Fruit fly (Drosophila melanogaster) whole organism, prepupa: ENCODE data around the gene CG5446.

ENCODE experiments used
- CG10631 ChIP-seq: fragments of 200-800 bp; sonication (Bioruptor generic); optimal IDR thresholded peaks from 2 replicates; lab custom pipeline; 2016; ENCODE audit warnings: missing biosample characterization, missing genetic modification characterization
- CG10669 ChIP-seq: fragments of 200-800 bp; sonication (Bioruptor generic); optimal IDR thresholded peaks from 3 replicates; lab custom pipeline; 2018; ENCODE audit warnings: missing biosample characterization, mild to moderate bottlenecking, missing genetic modification characterization, moderate library complexity
- CG11762 ChIP-seq: fragments of 200-800 bp; sonication (Bioruptor generic); optimal IDR thresholded peaks from 3 replicates; lab custom pipeline; 2016; ENCODE audit warnings: missing biosample characterization, missing genetic modification characterization; ENCODE audit not compliant: insufficient read depth
- CG11902 ChIP-seq: fragments of 200-800 bp; sonication (Bioruptor generic); optimal IDR thresholded peaks from 3 replicates; lab custom pipeline; 2016; ENCODE audit warnings: missing biosample characterization, missing genetic modification characterization
- CG1621 ChIP-seq: fragments of 200-800 bp; sonication (Bioruptor generic); optimal IDR thresholded peaks from 3 replicates; lab custom pipeline; 2018; ENCODE audit warnings: missing biosample characterization, mild to moderate bottlenecking, missing genetic modification characterization
- CG32006 ChIP-seq: fragments of 200-800 bp; sonication (Bioruptor generic); optimal IDR thresholded peaks from 3 replicates; lab custom pipeline; 2017; ENCODE audit warnings: missing biosample characterization, mild to moderate bottlenecking, missing genetic modification characterization
- CG34406 ChIP-seq: fragments of 200-800 bp; sonication (Bioruptor generic); optimal IDR thresholded peaks from 3 replicates; lab custom pipeline; 2016; ENCODE audit warnings: missing biosample characterization, missing genetic modification characterization
- CG3919 ChIP-seq: fragments of 200-800 bp; sonication (Bioruptor generic); optimal IDR thresholded peaks from 3 replicates; lab custom pipeline; 2016; ENCODE audit warnings: missing biosample characterization, missing genetic modification characterization
- CG6163 ChIP-seq: fragments of 200-800 bp; sonication (Bioruptor generic); IDR thresholded peaks from 3 replicates; pipeline ENCODE4 v1.3.6; 2022; ENCODE audit warnings: missing biosample characterization, missing genetic modification characterization
- CG6276 ChIP-seq: fragments of 200-800 bp; sonication (Bioruptor generic); optimal IDR thresholded peaks from 2 replicates; lab custom pipeline; 2017; ENCODE audit warnings: missing biosample characterization, mild to moderate bottlenecking, missing genetic modification characterization
- CG7368 ChIP-seq: fragments of 200-800 bp; sonication (Bioruptor generic); optimal IDR thresholded peaks from 3 replicates; lab custom pipeline; 2016; ENCODE audit warnings: missing biosample characterization, missing genetic modification characterization
- Eip75B ChIP-seq: fragments of 200-800 bp; sonication (Bioruptor generic); optimal IDR thresholded peaks from 3 replicates; lab custom pipeline; 2016; ENCODE audit warnings: missing biosample characterization, missing genetic modification characterization
- Eip93F ChIP-seq: fragments of 200-800 bp; sonication (Bioruptor generic); optimal IDR thresholded peaks from 2 replicates; lab custom pipeline; 2016; ENCODE audit warnings: missing biosample characterization, mild to moderate bottlenecking, missing genetic modification characterization
- Ets21C ChIP-seq: fragments of 200-800 bp; sonication (Bioruptor generic); optimal IDR thresholded peaks from 3 replicates; lab custom pipeline; 2016; ENCODE audit warnings: missing biosample characterization, missing genetic modification characterization
- Ets96B ChIP-seq: fragments of 200-800 bp; optimal IDR thresholded peaks from 2 replicates; lab custom pipeline; 2019; ENCODE audit warnings: missing biosample characterization, mild to moderate bottlenecking, missing genetic modification characterization, moderate library complexity
- Hr38 ChIP-seq: sonication (Bioruptor generic); optimal IDR thresholded peaks from 2 replicates; lab custom pipeline; 2016; ENCODE audit warnings: missing biosample characterization, missing genetic modification characterization
- Hr39 ChIP-seq: fragments of 200-800 bp; sonication (Bioruptor generic); optimal IDR thresholded peaks from 2 replicates; lab custom pipeline; 2016; ENCODE audit warnings: missing biosample characterization, missing genetic modification characterization
- Hr4 ChIP-seq: fragments of 200-800 bp; sonication (Bioruptor generic); optimal IDR thresholded peaks from 3 replicates; lab custom pipeline; 2016; ENCODE audit warnings: missing biosample characterization, missing genetic modification characterization
- Lpt ChIP-seq: fragments of 200-800 bp; sonication (Bioruptor generic); optimal IDR thresholded peaks from 3 replicates; lab custom pipeline; 2016; ENCODE audit warnings: missing biosample characterization, missing genetic modification characterization
- Sox102F ChIP-seq: fragments of 200-800 bp; sonication (Bioruptor generic); optimal IDR thresholded peaks from 2 replicates; lab custom pipeline; 2016; ENCODE audit warnings: missing biosample characterization, mild to moderate bottlenecking, missing genetic modification characterization
- Sox14 ChIP-seq: fragments of 200-800 bp; sonication (Bioruptor generic); optimal IDR thresholded peaks from 3 replicates; lab custom pipeline; 2016; ENCODE audit warnings: missing biosample characterization, missing genetic modification characterization
- Sox15 ChIP-seq: fragments of 200-800 bp; sonication (Bioruptor generic); optimal IDR thresholded peaks from 3 replicates; lab custom pipeline; 2016; ENCODE audit warnings: missing biosample characterization, missing genetic modification characterization
- dsx ChIP-seq: fragments of 200-800 bp; optimal IDR thresholded peaks from 3 replicates; lab custom pipeline; 2019; ENCODE audit warnings: missing biosample characterization, mild to moderate bottlenecking, missing genetic modification characterization, moderate library complexity; ENCODE audit not compliant: poor library complexity, severe bottlenecking
- eg ChIP-seq: fragments of 200-800 bp; sonication (Bioruptor generic); IDR thresholded peaks from 3 replicates; pipeline ENCODE4 v1.3.6; 2022; ENCODE audit warnings: missing biosample characterization, missing genetic modification characterization
- esn ChIP-seq: fragments of 200-800 bp; sonication (Bioruptor generic); optimal IDR thresholded peaks from 2 replicates; lab custom pipeline; 2016; ENCODE audit warnings: missing biosample characterization, mild to moderate bottlenecking, missing genetic modification characterization, moderate library complexity
- fd85E ChIP-seq: fragments of 200-800 bp; sonication (Bioruptor generic); optimal IDR thresholded peaks from 3 replicates; lab custom pipeline; 2016; ENCODE audit warnings: missing biosample characterization, missing genetic modification characterization
- lz ChIP-seq: fragments of 200-800 bp; sonication (Bioruptor generic); optimal IDR thresholded peaks from 3 replicates; lab custom pipeline; 2016; ENCODE audit warnings: missing biosample characterization, missing genetic modification characterization
- net ChIP-seq: fragments of 200-800 bp; sonication (Bioruptor generic); optimal IDR thresholded peaks from 3 replicates; lab custom pipeline; 2016; ENCODE audit warnings: missing biosample characterization, missing genetic modification characterization
- pdm3 ChIP-seq: fragments of 200-800 bp; sonication (Bioruptor generic); optimal IDR thresholded peaks from 3 replicates; lab custom pipeline; 2016; ENCODE audit warnings: missing biosample characterization, missing genetic modification characterization
- salr ChIP-seq, 2 experiments: fragments of 200-800 bp; sonication (Bioruptor generic); optimal IDR thresholded peaks; 3 replicates each; lab custom pipeline; 2016 to 2018; ENCODE audit warnings: missing biosample characterization in 2 of 2, missing genetic modification characterization in 2 of 2, mild to moderate bottlenecking in 1 of 2
- ss ChIP-seq, 2 experiments: fragments of 200-800 bp; sonication (Bioruptor generic); optimal IDR thresholded peaks; 2 replicates in 1 of 2; 3 replicates in 1 of 2; lab custom pipeline; 2017 to 2018; ENCODE audit warnings: mild to moderate bottlenecking in 2 of 2, missing biosample characterization in 2 of 2, missing genetic modification characterization in 2 of 2, moderate library complexity in 1 of 2
- svp ChIP-seq: fragments of 200-800 bp; sonication (Bioruptor generic); peaks from one replicate; lab custom pipeline; 2016; ENCODE audit warnings: missing biosample characterization, missing genetic modification characterization
- topi ChIP-seq: fragments of 200-800 bp; sonication (Bioruptor generic); optimal IDR thresholded peaks from 3 replicates; lab custom pipeline; 2016; ENCODE audit warnings: missing biosample characterization, missing genetic modification characterization
- vri ChIP-seq: fragments of 200-800 bp; sonication (Bioruptor generic); optimal IDR thresholded peaks from 3 replicates; lab custom pipeline; 2016; ENCODE audit warnings: missing biosample characterization, mild to moderate bottlenecking, missing genetic modification characterization

The CG5446 gene

dm6 chr2L:12455750-12456149 is 28.2 kb upstream of the CG5446 start:
- TF ChIP-seq Ets96B (tag; lab: Kevin White, UChicago) (no peak), ss (GFP tag; optimal IDR thresholded peaks at IDR 0.05; lab: Kevin White, UChicago) (no peak), Hr39 (no peak)

DNA sequence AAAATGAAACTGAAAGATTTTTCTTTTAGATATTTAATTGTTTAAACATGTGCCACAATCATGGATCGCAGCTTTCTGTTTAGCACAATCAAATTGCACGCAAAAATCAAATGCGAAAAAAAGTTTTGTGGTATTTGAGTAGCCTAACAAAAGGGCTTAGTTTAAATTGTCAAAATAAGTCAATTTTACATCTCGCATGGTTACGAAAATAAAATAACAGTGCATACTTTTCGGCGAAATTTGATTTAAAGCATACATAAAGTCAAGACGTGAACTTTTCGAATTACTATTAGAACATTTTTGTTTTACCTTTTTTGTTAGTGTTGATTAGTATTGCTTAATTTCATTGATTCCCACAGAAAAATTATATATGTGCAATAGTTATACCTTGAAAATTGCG is 27.5 kb upstream of the CG5446 start:
- TF ChIP-seq svp (GFP tag; lab: Kevin White, UChicago) (peak; percentile 0), CG11762 (GFP tag; lab: Kevin White, UChicago) (no peak)
- TF ChIP-seq, all 60 proteins: peak for 1

dm6 chr2L:12453192-12453800 is 25.8 kb upstream of the CG5446 start, which contains the start of gene CG5418:
Gene CG5418, minus strand, starts transcription at chr2L:12453242.
- TF ChIP-seq vri (GFP tag; lab: Kevin White, UChicago) (no peak), Hr4 (GFP tag; lab: Kevin White, UChicago) (no peak), dsx (GFP tag; lab: Kevin White, UChicago) (no peak), CG6163 (no peak), salr (GFP tag; optimal IDR thresholded peaks at IDR 0.05; lab: Kevin White, UChicago) (no peak), topi (GFP tag; lab: Kevin White, UChicago) (no peak), svp (GFP tag; lab: Kevin White, UChicago) (no peak), esn (no peak), Eip75B (GFP tag; lab: Kevin White, UChicago) (no peak), CG6276 (GFP tag; lab: Kevin White, UChicago) (no peak), CG1621 (tag; lab: Kevin White, UChicago) (no peak), pdm3 (GFP tag; lab: Kevin White, UChicago) (no peak), Sox14 (no peak), CG10669 (no peak), Sox102F (GFP tag; lab: Kevin White, UChicago) (no peak), fd85E (GFP tag; lab: Kevin White, UChicago) (no peak), net (GFP tag; lab: Kevin White, UChicago) (no peak), lz (no peak), Ets96B (tag; lab: Kevin White, UChicago) (no peak)

DNA sequence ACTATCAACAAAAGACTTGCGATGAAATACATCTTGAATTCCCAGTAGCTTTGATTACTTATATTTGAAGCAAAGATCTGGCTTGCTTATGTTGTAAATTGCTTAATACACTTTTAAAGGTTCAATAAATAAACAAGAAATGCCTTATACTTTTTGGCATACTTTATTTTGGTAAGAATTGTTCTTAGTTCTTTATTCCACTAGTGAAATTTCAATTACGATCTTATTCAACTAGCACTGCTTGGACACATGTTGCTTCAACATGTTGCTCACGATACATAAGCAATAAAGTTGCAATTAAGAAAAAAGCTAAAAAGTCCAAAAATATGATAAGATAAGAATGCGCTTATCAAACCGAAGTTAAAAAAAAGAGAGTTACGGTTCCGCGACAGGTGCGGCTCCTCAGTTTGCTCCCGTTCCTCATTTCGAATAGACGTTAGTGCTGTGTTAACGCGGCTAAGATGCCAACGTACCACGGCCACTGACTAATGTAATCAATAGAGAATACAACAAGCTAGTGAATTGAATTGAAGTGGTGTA is 20.6 kb upstream of the CG5446 start, which contains the start of the genes CG5421 and Oatp33Eb:
CG5421 (minus strand) TSS at position 51 of the 540 bp plus-strand sequence.
Oatp33Eb (plus strand) TSS at position 403 of the 540 bp plus-strand sequence.
- no peak for TF ChIP-seq salr (GFP tag; optimal IDR thresholded peaks at IDR 0.05; lab: Kevin White, UChicago)
- TF ChIP-seq vri (GFP tag; lab: Kevin White, UChicago): peak; percentile 60
- TF ChIP-seq topi (GFP tag; lab: Kevin White, UChicago): no peak
- TF ChIP-seq eg (GFP tag; lab: Robert Waterston, UW): peak; percentile 19; the same call in 1 of the 3 replicates
- no peak for TF ChIP-seq Sox15 (GFP tag; lab: Kevin White, UChicago)
- TF ChIP-seq esn: no peak
- TF ChIP-seq Eip93F: peak; percentile 9
- TF ChIP-seq CG11902 (GFP tag; lab: Kevin White, UChicago): no peak
- no peak for TF ChIP-seq dsx (GFP tag; lab: Kevin White, UChicago)
- TF ChIP-seq CG10631 (GFP tag; lab: Kevin White, UChicago): no peak
- no peak for TF ChIP-seq net (GFP tag; lab: Kevin White, UChicago)
- TF ChIP-seq CG32006: no peak
- TF ChIP-seq CG7368 (GFP tag; lab: Kevin White, UChicago): no peak
- no peak for TF ChIP-seq Hr38
- no peak for TF ChIP-seq CG34406

dm6 chr2L:12445743-12446142 is 18.2 kb upstream of the CG5446 start, which contains the start of gene Oatp33Ea:
Gene Oatp33Ea, minus strand, starts transcription at chr2L:12445924.
- TF ChIP-seq CG7368 (GFP tag; lab: Kevin White, UChicago) (no peak), Ets21C (GFP tag; lab: Kevin White, UChicago) (no peak), Hr38 (no peak), CG3919 (GFP tag; lab: Kevin White, UChicago) (no peak), CG1621 (tag; lab: Kevin White, UChicago) (no peak), Lpt (GFP tag; lab: Kevin White, UChicago) (no peak), Hr4 (GFP tag; lab: Kevin White, UChicago) (no peak), Sox14 (peak; percentile 2), vri (GFP tag; lab: Kevin White, UChicago) (peak; percentile 18), CG11762 (GFP tag; lab: Kevin White, UChicago) (no peak)
